Worm (Caenorhabditis elegans) whole organism, L2 larva: ENCODE results near the gene pcn-1.

Experiments
- ZK546.5 ChIP-seq: sonication (generic microtip); optimal IDR thresholded peaks from 2 replicates; lab custom pipeline; 2017; ENCODE audit warnings: missing biosample characterization, missing genetic modification characterization
- ama-1 ChIP-seq: fragments of 150-350 bp; optimal IDR thresholded peaks from 2 replicates; lab custom pipeline; 2018; ENCODE audit warnings: inconsistent platforms
- ceh-82 ChIP-seq: fragments of 150-350 bp; optimal IDR thresholded peaks from 2 replicates; lab custom pipeline; 2014; ENCODE audit warnings: missing biosample characterization, missing genetic modification characterization
- egl-27 ChIP-seq: sonication (generic microtip); optimal IDR thresholded peaks from 3 replicates; lab custom pipeline; 2017; ENCODE audit warnings: missing biosample characterization, missing genetic modification reagents, missing genetic modification characterization
- elt-1 ChIP-seq: fragments of 150-350 bp; optimal IDR thresholded peaks from 2 replicates; lab custom pipeline; 2014; ENCODE audit warnings: missing biosample characterization, missing genetic modification characterization
- nhr-11 ChIP-seq: fragments of 150-350 bp; optimal IDR thresholded peaks from 2 replicates; lab custom pipeline; 2014; ENCODE audit warnings: missing biosample characterization, missing genetic modification characterization
- nhr-23 ChIP-seq: fragments of 150-350 bp; optimal IDR thresholded peaks from 2 replicates; lab custom pipeline; 2014; ENCODE audit warnings: missing biosample characterization, missing genetic modification reagents, missing genetic modification characterization
- nhr-25 ChIP-seq: fragments of 150-350 bp; sonication (generic microtip); optimal IDR thresholded peaks from 3 replicates; lab custom pipeline; 2014; ENCODE audit warnings: missing biosample characterization, missing genetic modification characterization
- nhr-77 ChIP-seq: fragments of 150-350 bp; optimal IDR thresholded peaks from 2 replicates; lab custom pipeline; 2014; ENCODE audit warnings: missing biosample characterization, missing genetic modification characterization
- skn-1 ChIP-seq: sonication (generic microtip); optimal IDR thresholded peaks from 2 replicates; lab custom pipeline; 2017; ENCODE audit warnings: missing biosample characterization, missing genetic modification characterization
- snpc-4 ChIP-seq: fragments of 150-350 bp; optimal IDR thresholded peaks from 2 replicates; lab custom pipeline; 2014; ENCODE audit warnings: missing biosample characterization, missing genetic modification characterization
- unc-39 ChIP-seq: fragments of 150-350 bp; optimal IDR thresholded peaks from 2 replicates; lab custom pipeline; 2014; ENCODE audit warnings: missing biosample characterization, missing genetic modification characterization
- unc-62 ChIP-seq: fragments of 150-350 bp; optimal IDR thresholded peaks from 2 replicates; lab custom pipeline; 2014; ENCODE audit warnings: missing biosample characterization, missing genetic modification reagents, missing genetic modification characterization
- zag-1 ChIP-seq: fragments of 150-350 bp; optimal IDR thresholded peaks from 2 replicates; lab custom pipeline; 2014; ENCODE audit warnings: missing biosample characterization, missing genetic modification characterization

- no peak for TF ChIP-seq nhr-23 (tag; lab: Kevin White, UChicago)
- TF ChIP-seq unc-62: no peak
- peak; percentile 43 for TF ChIP-seq ama-1 (lab: Kevin White, UChicago)
- TF ChIP-seq nhr-77 (tag; lab: Kevin White, UChicago): peak; percentile 73
- no peak for TF ChIP-seq elt-1 (tag; lab: Kevin White, UChicago)
- no peak for TF ChIP-seq skn-1 (tag; lab: Kevin White, UChicago)
- TF ChIP-seq unc-39: no peak
- TF ChIP-seq ceh-82 (tag; lab: Kevin White, UChicago): peak; percentile 33
- peak; percentile 70 for TF ChIP-seq snpc-4 (tag; lab: Kevin White, UChicago)
- TF ChIP-seq ZK546.5: peak; percentile 53
- TF ChIP-seq egl-27 (tag; lab: Kevin White, UChicago): peak; percentile 90
- TF ChIP-seq nhr-25 (tag; lab: Kevin White, UChicago): peak; percentile 97
- no peak for TF ChIP-seq nhr-11
- TF ChIP-seq zag-1 (tag; lab: Kevin White, UChicago): peak; percentile 21
Observed at ce11 chrIV:4049398-4049998, at the start of gene pcn-1.
